Worm (Caenorhabditis elegans): ENCODE results near the gene W06D11.3.

- TF ChIP-seq ces-1 (GFP tag; optimal IDR thresholded peaks at IDR 0.05) (no peak), snpc-4 (tag; optimal IDR thresholded peaks at IDR 0.05) (no peak), nhr-76 (tag; optimal IDR thresholded peaks at IDR 0.05) (no peak), nhr-12 (tag; optimal IDR thresholded peaks at IDR 0.05) (no peak), mep-1 (tag; optimal IDR thresholded peaks at IDR 0.05) (no peak), ceh-83 (GFP tag; optimal IDR thresholded peaks at IDR 0.05) (no peak)
Measured at ce11 chrX:12341338-12341737, 42.9 kb downstream of the W06D11.3 start, which contains the start of gene zig-2.

Data from whole organism, mixed stage, embryonic.